Worm (Caenorhabditis elegans) whole organism, L1 larva: ENCODE results near the gene ZK354.8.

Experiments
- C16A3.4 ChIP-seq: fragments of 150-350 bp; optimal IDR thresholded peaks from 2 replicates; lab custom pipeline; 2014; ENCODE audit warnings: missing biosample characterization, missing genetic modification characterization
- C34B4.2 ChIP-seq: sonication (generic microtip); optimal IDR thresholded peaks from 2 replicates; lab custom pipeline; 2017; ENCODE audit warnings: mild to moderate bottlenecking, missing genetic modification characterization, missing compliant biosample characterization
- alr-1 ChIP-seq: fragments of 200-800 bp; sonication (Bioruptor generic); optimal IDR thresholded peaks from 2 replicates; lab custom pipeline; 2018; ENCODE audit warnings: borderline replicate concordance, mild to moderate bottlenecking, missing genetic modification characterization, missing compliant biosample characterization
- aly-2 ChIP-seq: fragments of 150-350 bp; optimal IDR thresholded peaks from 2 replicates; lab custom pipeline; 2014; ENCODE audit warnings: missing biosample characterization, missing genetic modification characterization
- ceh-63 ChIP-seq: fragments of 200-800 bp; sonication (Bioruptor generic); optimal IDR thresholded peaks from 2 replicates; lab custom pipeline; 2018; ENCODE audit warnings: mild to moderate bottlenecking, missing genetic modification characterization, missing compliant biosample characterization
- ceh-82 ChIP-seq, 3 experiments: fragments of 150-350 bp in 1 of 3; sonication (generic microtip) in 2 of 3; optimal IDR thresholded peaks; 2 replicates each; lab custom pipeline; 2014 to 2017; ENCODE audit warnings: missing biosample characterization in 3 of 3, missing genetic modification characterization in 3 of 3
- ces-1 ChIP-seq: fragments of 150-350 bp; optimal IDR thresholded peaks from 2 replicates; lab custom pipeline; 2014; ENCODE audit warnings: missing biosample characterization, missing genetic modification reagents, missing genetic modification characterization
- dpl-1 ChIP-seq, 3 experiments: fragments of 150-350 bp in 2 of 3; sonication (generic microtip) in 1 of 3; optimal IDR thresholded peaks; 2 replicates each; lab custom pipeline; 2014 to 2017; ENCODE audit warnings: missing biosample characterization in 3 of 3, missing genetic modification characterization in 3 of 3, missing genetic modification reagents in 3 of 3
- efl-1 ChIP-seq, 4 experiments: fragments of 150-350 bp; optimal IDR thresholded peaks in 3 of 4; peaks in 1 of 4; 1 replicate in 1 of 4; 2 replicates in 3 of 4; lab custom pipeline; 2014; ENCODE audit warnings: missing biosample characterization in 2 of 4, missing genetic modification characterization in 2 of 4, missing genetic modification reagents in 2 of 4
- elt-2 ChIP-seq: sonication (generic microtip); optimal IDR thresholded peaks from 2 replicates; lab custom pipeline; 2016; ENCODE audit warnings: missing genetic modification characterization, mild to moderate bottlenecking, inconsistent platforms, missing compliant biosample characterization, missing genetic modification reagents
- ets-5 ChIP-seq: fragments of 200-800 bp; sonication (Bioruptor generic); IDR thresholded peaks from 2 replicates; pipeline ENCODE4 v1.3.6; 2022; ENCODE audit warnings: missing genetic modification characterization, missing compliant biosample characterization
- fkh-8 ChIP-seq: sonication (generic microtip); optimal IDR thresholded peaks from 2 replicates; lab custom pipeline; 2016; ENCODE audit warnings: mild to moderate bottlenecking, missing genetic modification characterization, missing compliant biosample characterization
- hlh-17 ChIP-seq: fragments of 200-800 bp; sonication (Bioruptor generic); optimal IDR thresholded peaks from 2 replicates; lab custom pipeline; 2018; ENCODE audit warnings: missing genetic modification characterization, mild to moderate bottlenecking, missing compliant biosample characterization, moderate library complexity, borderline replicate concordance
- lin-39 ChIP-seq: fragments of 150-350 bp; optimal IDR thresholded peaks from 2 replicates; lab custom pipeline; 2014; ENCODE audit warnings: missing biosample characterization, missing genetic modification reagents, missing genetic modification characterization
- mef-2 ChIP-seq: fragments of 150-350 bp; optimal IDR thresholded peaks from 2 replicates; lab custom pipeline; 2014; ENCODE audit warnings: missing biosample characterization, missing genetic modification characterization
- nhr-12 ChIP-seq: sonication (generic microtip); optimal IDR thresholded peaks from 2 replicates; lab custom pipeline; 2017; ENCODE audit warnings: missing biosample characterization, missing genetic modification characterization
- nhr-19 ChIP-seq: fragments of 200-800 bp; sonication (Bioruptor generic); conservative IDR thresholded peaks from 2 replicates; pipeline ENCODE4 v1.3.6; 2022; ENCODE audit warnings: missing genetic modification characterization, missing compliant biosample characterization
- nhr-47 ChIP-seq: sonication (generic microtip); optimal IDR thresholded peaks from 2 replicates; lab custom pipeline; 2016; ENCODE audit warnings: mild to moderate bottlenecking, missing genetic modification characterization, moderate library complexity, missing compliant biosample characterization
- nhr-77 ChIP-seq: fragments of 150-350 bp; optimal IDR thresholded peaks from 2 replicates; lab custom pipeline; 2014; ENCODE audit warnings: missing biosample characterization, missing genetic modification characterization
- pax-3 ChIP-seq: fragments of 200-800 bp; sonication (Bioruptor generic); optimal IDR thresholded peaks from 2 replicates; lab custom pipeline; 2018; ENCODE audit warnings: mild to moderate bottlenecking, missing genetic modification characterization, moderate library complexity, missing compliant biosample characterization
- snpc-4 ChIP-seq: fragments of 150-350 bp; optimal IDR thresholded peaks from 2 replicates; lab custom pipeline; 2014; ENCODE audit warnings: missing biosample characterization, missing genetic modification characterization
- sup-37 ChIP-seq: fragments of 200-800 bp; sonication (Bioruptor generic); optimal IDR thresholded peaks from 2 replicates; lab custom pipeline; 2018; ENCODE audit warnings: mild to moderate bottlenecking, missing genetic modification characterization, missing compliant biosample characterization
- tbx-2 ChIP-seq: sonication (generic microtip); optimal IDR thresholded peaks from 2 replicates; lab custom pipeline; 2016; ENCODE audit warnings: missing genetic modification characterization, missing compliant biosample characterization
- tlp-1 ChIP-seq: fragments of 150-350 bp; optimal IDR thresholded peaks from 2 replicates; lab custom pipeline; 2014; ENCODE audit warnings: missing biosample characterization, missing genetic modification characterization
- unc-130 ChIP-seq: fragments of 150-350 bp; optimal IDR thresholded peaks from 2 replicates; lab custom pipeline; 2017; ENCODE audit warnings: missing biosample characterization, missing genetic modification characterization, inconsistent platforms
- unc-86 ChIP-seq: sonication (generic microtip); optimal IDR thresholded peaks from 2 replicates; lab custom pipeline; 2016; ENCODE audit warnings: missing genetic modification characterization, missing compliant biosample characterization
- zag-1 ChIP-seq: fragments of 150-350 bp; optimal IDR thresholded peaks from 2 replicates; lab custom pipeline; 2014; ENCODE audit warnings: missing biosample characterization, missing genetic modification characterization

Gene ZK354.8

DNA sequence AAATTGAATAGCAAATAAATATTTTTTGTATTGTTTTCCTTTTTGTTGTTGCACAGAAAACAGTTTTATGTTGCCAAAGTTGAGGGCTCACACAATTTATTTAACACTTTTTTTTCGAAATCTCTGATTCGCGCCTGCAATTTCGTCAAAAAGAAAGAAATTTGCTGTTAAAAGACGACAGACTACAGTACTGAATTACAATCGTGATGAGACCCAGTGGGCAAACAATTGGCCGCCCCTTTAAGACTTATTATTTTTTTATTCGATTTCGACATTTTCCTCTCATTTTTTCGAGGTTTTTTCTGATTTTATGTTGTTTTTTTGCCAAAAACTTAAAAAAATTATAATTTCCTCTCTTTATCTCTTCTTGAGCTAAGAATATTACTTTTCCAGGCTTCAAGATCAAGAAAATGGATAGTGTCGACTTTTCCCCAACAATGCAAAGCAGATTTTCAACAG, 31.8 kb downstream of the ZK354.8 start, which contains the start of gene slfl-4:
TSS of gene slfl-4 (plus strand) at position 409 of the 459 bp plus-strand sequence.
- no peak for TF ChIP-seq lin-39 (tag; lab: Kevin White, UChicago)
- TF ChIP-seq elt-2 (tag; lab: Kevin White, UChicago) = no peak
- TF ChIP-seq ceh-82 (tag; optimal IDR thresholded peaks at IDR 0.05; lab: Kevin White, UChicago) = no peak
- TF ChIP-seq tbx-2 (tag; lab: Kevin White, UChicago) = no peak
- TF ChIP-seq pax-3 = no peak
- TF ChIP-seq sup-37 (GFP tag; lab: Kevin White, UChicago) = no peak
- no peak for TF ChIP-seq fkh-8 (tag; lab: Kevin White, UChicago)
- no peak for TF ChIP-seq alr-1 (tag; lab: Kevin White, UChicago)
- TF ChIP-seq C34B4.2 = no peak
- TF ChIP-seq nhr-77 (tag; lab: Kevin White, UChicago) = no peak

DNA sequence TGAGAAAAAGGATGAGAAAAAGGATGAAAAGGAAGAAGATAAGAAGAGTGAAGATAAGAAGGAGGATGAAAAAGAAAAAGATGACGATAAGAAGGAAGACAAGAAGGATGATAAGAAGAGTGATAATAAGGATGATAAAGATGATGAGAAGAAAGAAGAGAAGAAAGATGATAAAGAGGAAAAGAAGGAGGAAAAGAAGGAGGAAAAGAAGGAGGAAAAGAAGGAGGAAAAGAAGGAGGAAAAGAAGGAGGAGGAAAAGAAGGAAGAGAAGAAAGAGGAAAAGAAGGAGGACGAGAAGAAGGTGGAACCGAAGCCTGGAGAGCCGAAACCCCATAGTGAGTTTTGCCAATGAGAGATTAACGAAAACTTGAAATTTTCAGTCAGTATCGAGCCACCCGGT, 32.6 kb downstream of the ZK354.8 start:
- TF ChIP-seq mef-2 (tag; lab: Kevin White, UChicago) = no peak

DNA sequence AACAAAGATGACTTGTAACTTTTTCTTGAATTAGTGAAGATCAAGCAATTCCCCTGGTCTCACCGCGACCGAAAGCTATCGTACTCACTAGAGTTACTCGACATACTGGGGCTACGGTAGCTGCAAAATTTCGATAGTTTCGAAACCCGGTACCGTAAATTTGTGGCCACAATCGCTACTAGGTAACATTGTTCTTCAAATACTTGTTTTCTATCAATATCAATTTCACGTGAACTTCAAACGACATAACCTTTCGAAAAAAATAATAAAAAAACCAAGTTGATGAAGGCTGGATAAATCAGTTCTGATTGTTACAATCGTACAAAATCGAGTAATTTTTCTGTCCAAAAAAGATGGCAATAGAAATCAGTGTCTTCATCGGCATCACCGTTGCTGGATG, 33.4 kb downstream of the ZK354.8 start, which contains the start of gene F36H12.3:
TSS of gene F36H12.3 (plus strand) at position 301 of the 400 bp plus-strand sequence.
- TF ChIP-seq sup-37 (GFP tag; lab: Kevin White, UChicago) = no peak
- TF ChIP-seq hlh-17 (GFP tag; lab: Kevin White, UChicago) = no peak
- TF ChIP-seq ets-5 (GFP tag; lab: Robert Waterston, UW) = no peak
- TF ChIP-seq dpl-1 (GFP tag; optimal IDR thresholded peaks at IDR 0.05; lab: Kevin White, UChicago) = no peak
- TF ChIP-seq aly-2 (tag; lab: Kevin White, UChicago) = no peak
- no peak for TF ChIP-seq unc-130
- no peak for TF ChIP-seq tlp-1 (tag; lab: Kevin White, UChicago)

DNA sequence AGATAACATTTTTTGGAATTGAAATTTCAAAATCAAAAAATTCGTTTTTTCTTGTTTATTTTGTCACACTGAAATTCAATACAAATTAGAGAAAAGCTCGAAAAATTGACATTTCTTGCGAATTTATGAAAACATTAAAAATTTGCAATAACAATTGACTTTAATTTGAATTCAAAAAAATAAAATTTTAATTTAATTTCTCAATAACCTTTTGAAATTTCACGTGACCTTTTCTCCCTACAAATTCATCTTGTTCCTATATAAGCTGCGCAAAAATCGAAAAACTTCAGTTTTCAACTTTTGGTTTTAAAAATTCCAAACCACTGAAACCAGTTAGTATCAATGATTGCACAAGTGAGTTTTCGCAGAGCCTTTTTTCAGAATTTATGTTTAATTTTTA, 37.1 kb downstream of the ZK354.8 start, which contains the start of gene F36H12.4:
TSS of gene F36H12.4 (plus strand) at position 301 of the 400 bp plus-strand sequence.
- no peak for TF ChIP-seq fkh-8 (tag; lab: Kevin White, UChicago)
- no peak for TF ChIP-seq ceh-63 (GFP tag; lab: Kevin White, UChicago)
- TF ChIP-seq efl-1 (optimal IDR thresholded peaks at IDR 0.05; lab: Kevin White, UChicago) = no peak
- TF ChIP-seq efl-1 (GFP tag; optimal IDR thresholded peaks at IDR 0.05 in 1 of 2; lab: Kevin White, UChicago) = peak in 1 of 2 experiments; percentile 74

DNA sequence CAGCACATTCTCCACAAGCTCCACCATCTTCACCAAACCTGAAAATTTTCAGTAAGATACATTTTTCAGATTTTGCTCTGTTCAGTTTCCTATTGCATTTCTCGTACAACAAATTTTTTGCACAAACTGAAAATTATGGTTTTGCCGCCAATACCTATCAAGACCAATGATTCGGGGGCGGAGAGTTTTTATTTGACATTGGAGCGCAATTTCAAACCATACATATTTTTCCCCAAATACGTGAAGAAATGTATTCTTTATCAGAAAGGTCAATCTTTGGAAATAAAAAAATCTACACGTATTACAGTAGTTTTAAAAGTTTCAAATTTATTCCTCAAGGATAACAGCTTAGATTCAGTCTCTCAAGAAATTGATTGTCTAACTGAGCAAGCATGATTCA, 39.5 kb downstream of the ZK354.8 start, which contains the start of gene F36H12.5:
TSS of gene F36H12.5 (plus strand) at position 301 of the 400 bp plus-strand sequence.
- TF ChIP-seq C16A3.4 (tag; lab: Kevin White, UChicago) = no peak
- TF ChIP-seq nhr-12 (tag; lab: Kevin White, UChicago) = no peak
- TF ChIP-seq unc-86 (tag; lab: Kevin White, UChicago) = no peak
- no peak for TF ChIP-seq tlp-1 (tag; lab: Kevin White, UChicago)
- no peak for TF ChIP-seq ces-1 (GFP tag; lab: Kevin White, UChicago)
- TF ChIP-seq zag-1 (tag; lab: Kevin White, UChicago) = no peak
- TF ChIP-seq, all 84 proteins: peak for 0

DNA sequence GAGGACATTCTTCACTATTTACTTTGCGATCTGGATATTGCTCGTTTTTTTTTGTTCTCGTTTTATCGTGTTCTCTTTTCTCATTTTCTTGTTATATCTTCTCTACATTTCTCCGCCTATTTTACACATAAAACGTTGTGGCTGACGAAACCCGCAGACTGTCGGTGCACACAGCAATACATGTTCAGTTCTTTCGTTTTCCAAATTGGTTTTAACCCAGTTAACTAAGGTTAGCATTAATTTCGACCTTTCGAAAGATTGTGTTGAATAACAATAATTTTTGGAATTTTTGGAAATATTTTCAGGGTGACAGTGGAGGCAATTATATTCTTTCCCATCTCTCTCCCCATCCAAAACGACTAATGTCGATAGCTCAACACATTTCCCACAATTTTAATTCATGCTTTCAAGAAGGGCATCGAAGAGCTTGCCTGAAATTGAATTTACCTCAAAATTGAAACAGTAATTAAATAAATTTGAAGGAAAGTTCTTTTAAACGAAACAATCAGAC, 41.2 kb downstream of the ZK354.8 start:
- peak; percentile 25 for TF ChIP-seq nhr-47 (tag; lab: Kevin White, UChicago)
- TF ChIP-seq nhr-19 (GFP tag; lab: Robert Waterston, UW) = peak; percentile 70
- peak; percentile 85 for TF ChIP-seq snpc-4 (tag; lab: Kevin White, UChicago)
- peak; percentile 1 for TF ChIP-seq elt-2 (tag; lab: Kevin White, UChicago)

DNA sequence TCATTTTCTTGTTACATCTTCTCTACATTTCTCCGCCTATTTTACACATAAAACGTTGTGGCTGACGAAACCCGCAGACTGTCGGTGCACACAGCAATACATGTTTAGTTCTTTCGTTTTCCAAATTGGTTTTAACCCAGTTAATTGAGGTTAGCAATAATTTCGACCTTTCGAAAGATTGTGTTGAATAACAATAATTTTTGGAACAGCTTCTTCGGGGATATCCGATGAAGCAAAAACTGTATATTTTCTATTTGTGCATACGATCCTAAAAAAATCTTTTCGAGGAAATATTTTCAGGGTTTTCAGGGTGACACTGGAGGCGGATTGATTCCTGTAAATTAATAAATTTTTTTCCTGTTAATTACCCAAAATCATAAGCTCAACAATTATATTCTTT, 44.2 kb downstream of the ZK354.8 start:
- TF ChIP-seq nhr-19 (GFP tag; lab: Robert Waterston, UW) = peak; percentile 52
